Fruit fly (Drosophila melanogaster): Measurements from ENCODE around the gene CG6729.

- TF ChIP-seq usp (GFP tag; optimal IDR thresholded peaks at IDR 0.05): no peak
- TF ChIP-seq psq (optimal IDR thresholded peaks at IDR 0.05): no peak
- no peak for TF ChIP-seq pan (optimal IDR thresholded peaks at IDR 0.05)
- TF ChIP-seq CG8478 (optimal IDR thresholded peaks at IDR 0.05): no peak
- TF ChIP-seq Dll (optimal IDR thresholded peaks at IDR 0.05): no peak
Measured at dm6 chr2L:10769708-10770107, 26.0 kb upstream of the CG6729 start, which contains the start of gene CG6724.

All from whole organism.